Worm (Caenorhabditis elegans): ENCODE results near the gene F13B12.1.

DNA sequence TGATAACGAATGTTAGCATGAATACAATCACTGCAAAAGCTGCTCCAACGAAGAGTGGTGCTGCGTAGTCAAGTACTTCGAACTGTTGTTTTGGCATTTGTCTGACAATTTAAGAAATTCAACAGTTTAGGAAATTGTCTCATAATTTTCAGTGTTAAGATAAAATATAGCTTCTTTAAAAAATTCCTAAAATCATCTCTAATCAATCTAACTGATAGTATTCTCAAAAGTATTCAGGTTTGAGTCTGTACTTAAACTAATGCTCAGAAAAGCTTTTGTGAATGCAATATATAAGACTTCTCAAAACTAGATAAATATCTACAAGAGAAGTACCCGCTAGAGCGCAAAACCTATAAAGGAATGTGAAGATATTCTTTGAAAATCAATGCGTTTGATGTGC, 29.6 kb downstream of the F13B12.1 start, which contains the start of gene R10H10.4:
- TF ChIP-seq aly-2 (tag; optimal IDR thresholded peaks at IDR 0.05) (no peak), nhr-21 (tag; optimal IDR thresholded peaks at IDR 0.05) (no peak), ZK546.5 (tag; optimal IDR thresholded peaks at IDR 0.05) (no peak), unc-55 (GFP tag; optimal IDR thresholded peaks at IDR 0.05) (no peak), unc-39 (tag; optimal IDR thresholded peaks at IDR 0.05) (no peak)
